Fruit fly (Drosophila melanogaster) whole organism, adult: ENCODE measurements around the gene nero.

Source experiments
- CG11617 ChIP-seq: fragments of 200-800 bp; sonication (Bioruptor generic); optimal IDR thresholded peaks from 2 replicates; lab custom pipeline; 2017; ENCODE audit warnings: mild to moderate bottlenecking, missing biosample characterization, missing genetic modification reagents, missing genetic modification characterization
- CG12768 ChIP-seq: fragments of 200-800 bp; sonication (Bioruptor generic); optimal IDR thresholded peaks from 2 replicates; lab custom pipeline; 2017; ENCODE audit warnings: missing biosample characterization, missing genetic modification characterization, mild to moderate bottlenecking, moderate library complexity, missing genetic modification reagents
- CG14711 ChIP-seq: fragments of 200-800 bp; sonication (Bioruptor generic); optimal IDR thresholded peaks from 2 replicates; lab custom pipeline; 2018; ENCODE audit warnings: missing biosample characterization, mild to moderate bottlenecking, missing genetic modification characterization, moderate library complexity
- CG1620 ChIP-seq: fragments of 200-800 bp; sonication (Bioruptor generic); optimal IDR thresholded peaks from 2 replicates; lab custom pipeline; 2016; ENCODE audit warnings: missing biosample characterization, missing genetic modification characterization
- CG33017 ChIP-seq: fragments of 200-800 bp; sonication (Bioruptor generic); optimal IDR thresholded peaks from 2 replicates; lab custom pipeline; 2018; ENCODE audit warnings: missing biosample characterization, mild to moderate bottlenecking, missing genetic modification characterization, moderate library complexity
- CG5204 ChIP-seq: fragments of 200-800 bp; sonication (Bioruptor generic); optimal IDR thresholded peaks from 2 replicates; lab custom pipeline; 2016; ENCODE audit warnings: missing biosample characterization, missing genetic modification characterization
- CG7045 ChIP-seq: fragments of 200-800 bp; sonication (Bioruptor generic); optimal IDR thresholded peaks from 2 replicates; lab custom pipeline; 2017; ENCODE audit warnings: missing biosample characterization, mild to moderate bottlenecking, missing genetic modification characterization
- CG7101 ChIP-seq: fragments of 200-800 bp; sonication (Bioruptor generic); optimal IDR thresholded peaks from 2 replicates; lab custom pipeline; 2018; ENCODE audit warnings: missing biosample characterization, mild to moderate bottlenecking, missing genetic modification characterization, moderate library complexity
- Clk ChIP-seq: fragments of 200-800 bp; sonication (Bioruptor generic); optimal IDR thresholded peaks from 2 replicates; lab custom pipeline; 2017; ENCODE audit warnings: missing biosample characterization, missing genetic modification characterization
- Crg-1 ChIP-seq: fragments of 200-800 bp; sonication (Bioruptor generic); optimal IDR thresholded peaks from 2 replicates; lab custom pipeline; 2016; ENCODE audit warnings: missing biosample characterization, missing genetic modification characterization
- Hr96 ChIP-seq: fragments of 200-800 bp; sonication (Bioruptor generic); optimal IDR thresholded peaks from 2 replicates; lab custom pipeline; 2016; ENCODE audit warnings: missing biosample characterization, missing genetic modification characterization
- Mnt ChIP-seq: fragments of 200-800 bp; sonication (Bioruptor generic); optimal IDR thresholded peaks from 2 replicates; lab custom pipeline; 2016; ENCODE audit warnings: missing biosample characterization, mild to moderate bottlenecking, missing genetic modification characterization
- bab1 ChIP-seq: fragments of 200-800 bp; sonication (Bioruptor generic); optimal IDR thresholded peaks from 3 replicates; lab custom pipeline; 2019; ENCODE audit warnings: missing biosample characterization, mild to moderate bottlenecking, missing genetic modification characterization, moderate library complexity
- cic ChIP-seq: fragments of 200-800 bp; sonication (Bioruptor generic); optimal IDR thresholded peaks from 2 replicates; lab custom pipeline; 2017; ENCODE audit warnings: missing biosample characterization, mild to moderate bottlenecking, missing genetic modification characterization, moderate library complexity
- cnc ChIP-seq, 2 experiments: fragments of >200 bp; optimal IDR thresholded peaks; 2 replicates each; lab custom pipeline; 2017
- kay ChIP-seq: fragments of 200-800 bp; sonication (Bioruptor generic); peaks from one replicate; lab custom pipeline; 2016; ENCODE audit warnings: missing biosample characterization, missing genetic modification characterization, borderline replicate concordance
- ovo ChIP-seq: fragments of 200-800 bp; sonication (Bioruptor generic); optimal IDR thresholded peaks from 2 replicates; lab custom pipeline; 2016; ENCODE audit warnings: missing biosample characterization, missing genetic modification characterization
- pad ChIP-seq: fragments of 200-800 bp; sonication (Bioruptor generic); optimal IDR thresholded peaks from 3 replicates; lab custom pipeline; 2017; ENCODE audit warnings: missing biosample characterization, missing genetic modification characterization, mild to moderate bottlenecking, moderate library complexity, missing genetic modification reagents
- tj ChIP-seq: fragments of 200-800 bp; sonication (Bioruptor generic); optimal IDR thresholded peaks from 3 replicates; lab custom pipeline; 2017; ENCODE audit warnings: missing biosample characterization, mild to moderate bottlenecking, missing genetic modification characterization, moderate library complexity
- toe ChIP-seq: fragments of 200-800 bp; sonication (Bioruptor generic); optimal IDR thresholded peaks from 2 replicates; lab custom pipeline; 2016; ENCODE audit warnings: missing biosample characterization, missing genetic modification characterization

nero gene

dm6 chr3R:31747429-31748048 lies at the start of gene nero, which contains the start of gene CG1910:
TSS of gene nero (minus strand) at chr3R:31747558.
TSS of gene CG1910 (plus strand) at chr3R:31747643.
- TF ChIP-seq bab1 (peak; percentile 42), tj (peak; percentile 85), ovo (GFP tag; lab: Kevin White, UChicago) (no peak), cic (GFP tag; lab: Kevin White, UChicago) (no peak), toe (GFP tag; lab: Kevin White, UChicago) (peak; percentile 0), CG1620 (peak; percentile 18), Crg-1 (GFP tag; lab: Kevin White, UChicago) (peak; percentile 18), CG14711 (no peak), Mnt (GFP tag; lab: Kevin White, UChicago) (peak; percentile 96), CG7101 (tag; lab: Kevin White, UChicago) (peak; percentile 54)

- TF ChIP-seq CG14711 (no peak), CG5204 (GFP tag; lab: Kevin White, UChicago) (no peak), CG33017 (tag; lab: Kevin White, UChicago) (no peak), CG12768 (GFP tag; lab: Kevin White, UChicago) (no peak), cic (GFP tag; lab: Kevin White, UChicago) (peak; percentile 43), Mnt (GFP tag; lab: Kevin White, UChicago) (peak; percentile 94), CG11617 (GFP tag; lab: Kevin White, UChicago) (no peak), pad (no peak), bab1 (peak; percentile 66), ovo (GFP tag; lab: Kevin White, UChicago) (peak; percentile 12), Clk (GFP tag; lab: Kevin White, UChicago) (no peak), Crg-1 (GFP tag; lab: Kevin White, UChicago) (no peak)
These were observed 47.1 kb upstream of the nero start for dm6 chr3R:31794457-31794856.

- TF ChIP-seq CG1620: peak; percentile 32
- TF ChIP-seq CG7045: no peak
- peak; percentile 33 for TF ChIP-seq CG5204 (GFP tag; lab: Kevin White, UChicago)
- peak; percentile 34 for TF ChIP-seq CG7101 (tag; lab: Kevin White, UChicago)
- TF ChIP-seq tj: peak; percentile 35
- no peak for TF ChIP-seq cic (GFP tag; lab: Kevin White, UChicago)
- no peak for TF ChIP-seq CG33017 (tag; lab: Kevin White, UChicago)
- peak; percentile 76 for TF ChIP-seq Mnt (GFP tag; lab: Kevin White, UChicago)
- TF ChIP-seq bab1: peak; percentile 59
- TF ChIP-seq Crg-1 (GFP tag; lab: Kevin White, UChicago): peak; percentile 69
- TF ChIP-seq CG14711: peak; percentile 73
- peak; percentile 25 for TF ChIP-seq CG11617 (GFP tag; lab: Kevin White, UChicago)
- TF ChIP-seq ovo (GFP tag; lab: Kevin White, UChicago): peak; percentile 89
These were observed 46.5 kb upstream of the nero start, which contains the start of the genes Mccc1 and Acf for dm6 chr3R:31793664-31794417. TSS of gene Mccc1 (minus strand) at chr3R:31793907. TSS of gene Acf (plus strand) at chr3R:31793981.

dm6 chr3R:31777482-31778165 lies 30.3 kb upstream of the nero start:
- TF ChIP-seq kay (GFP tag; lab: Kevin White, UChicago) (peak; percentile 8), CG5204 (GFP tag; lab: Kevin White, UChicago) (no peak), Mnt (GFP tag; lab: Kevin White, UChicago) (peak; percentile 53), cic (GFP tag; lab: Kevin White, UChicago) (peak; percentile 39)

dm6 chr3R:31776583-31777362 lies 29.4 kb upstream of the nero start, which contains the start of the genes CG2126 and faf:
TSS of gene CG2126 (minus strand) at chr3R:31776652.
TSS of gene faf (plus strand) at chr3R:31777020.
- TF ChIP-seq Mnt (GFP tag; lab: Kevin White, UChicago) (peak; percentile 60), CG14711 (peak; percentile 99), CG7101 (tag; lab: Kevin White, UChicago) (peak; percentile 83), CG12768 (GFP tag; lab: Kevin White, UChicago) (peak; percentile 64), bab1 (peak; percentile 77), toe (GFP tag; lab: Kevin White, UChicago) (no peak), CG11617 (GFP tag; lab: Kevin White, UChicago) (peak; percentile 83), CG1620 (peak; percentile 72), kay (GFP tag; lab: Kevin White, UChicago) (no peak), Crg-1 (GFP tag; lab: Kevin White, UChicago) (peak; percentile 66), ovo (GFP tag; lab: Kevin White, UChicago) (peak; percentile 48), cic (GFP tag; lab: Kevin White, UChicago) (peak; percentile 29), pad (peak; percentile 50), CG33017 (tag; lab: Kevin White, UChicago) (peak; percentile 76), CG5204 (GFP tag; lab: Kevin White, UChicago) (no peak), cnc (optimal IDR thresholded peaks at IDR 0.05; lab: Kevin White, UChicago) (no peak), Hr96 (no peak), tj (peak; percentile 47), CG7045 (peak; percentile 76), Clk (GFP tag; lab: Kevin White, UChicago) (peak; percentile 54)
